Fruit fly (Drosophila melanogaster): ENCODE data around the gene Uggt.

DNA sequence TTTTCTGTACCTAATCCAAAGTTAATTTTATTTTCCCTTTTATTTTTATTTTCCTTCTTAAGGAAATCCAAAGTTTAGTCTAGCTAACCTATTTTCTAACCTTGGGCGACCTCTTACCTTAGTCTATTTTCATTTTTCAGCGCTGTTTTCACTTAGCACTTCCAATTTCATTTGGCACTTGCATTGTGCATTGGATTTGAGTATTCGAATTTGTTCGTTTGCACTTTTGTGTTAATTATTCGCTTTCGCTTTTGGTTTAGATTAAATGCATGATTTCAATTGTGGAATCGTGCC lies 49.4 kb upstream of the Uggt start:
- TF ChIP-seq CG34367 (tag; optimal IDR thresholded peaks at IDR 0.05) (no peak), CG32121 (GFP tag; IDR thresholded peaks at IDR 0.05) (no peak), fd96Ca (GFP tag; IDR thresholded peaks at IDR 0.05) (no peak), rn (GFP tag; IDR thresholded peaks at IDR 0.05) (no peak), CG9948 (tag; optimal IDR thresholded peaks at IDR 0.05) (no peak)

All from whole organism, pupa.